Worm (Caenorhabditis elegans) whole organism, L4/young adult: ENCODE results near the gene ugt-24.

Source experiments
- W03F9.2 ChIP-seq: fragments of 150-350 bp; optimal IDR thresholded peaks from 2 replicates; lab custom pipeline; 2014; ENCODE audit warnings: missing biosample characterization, missing genetic modification characterization
- dao-5 ChIP-seq: sonication (generic microtip); optimal IDR thresholded peaks from 2 replicates; lab custom pipeline; 2016; ENCODE audit warnings: missing genotype, missing genetic modification characterization, moderate library complexity, missing compliant biosample characterization
- him-1 ChIP-seq: sonication (generic microtip); optimal IDR thresholded peaks from 2 replicates; lab custom pipeline; 2016; ENCODE audit warnings: missing genotype, missing genetic modification reagents, missing genetic modification characterization, missing compliant biosample characterization

DNA sequence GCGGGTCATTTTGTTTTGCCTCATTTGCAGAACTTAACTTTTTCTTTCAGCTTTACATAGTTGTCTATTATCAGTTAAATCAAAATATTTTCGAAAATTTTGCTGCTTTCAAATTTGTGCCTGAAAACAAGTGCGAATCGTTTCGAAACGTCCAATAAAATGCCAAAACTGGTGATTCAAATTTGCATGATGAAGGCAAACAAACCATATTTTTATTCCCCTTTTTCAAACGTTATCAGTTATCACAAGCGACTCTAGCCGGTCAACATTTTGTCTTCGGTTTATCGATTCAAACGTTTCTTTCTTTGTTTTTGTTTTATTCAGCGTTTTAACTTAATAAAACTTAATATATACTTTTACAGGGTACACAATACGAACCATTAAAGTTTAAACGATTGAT, at the start of gene ugt-24, which contains the start of gene C49A9.6:
- TF ChIP-seq him-1 (no peak), dao-5 (tag; lab: Kevin White, UChicago) (no peak), W03F9.2 (no peak)
